Worm (Caenorhabditis elegans) whole organism, young adult: Measurements from ENCODE around the gene Y22D7AL.10.

Source experiments
- D2030.7 ChIP-seq: fragments of 200-800 bp; sonication (Bioruptor generic); IDR thresholded peaks from 2 replicates; pipeline ENCODE4 v1.3.6; 2022; ENCODE audit warnings: missing genetic modification reagents, missing genetic modification characterization, missing compliant biosample characterization
- F10E7.11 ChIP-seq: sonication (generic microtip); optimal IDR thresholded peaks from 2 replicates; lab custom pipeline; 2017; ENCODE audit warnings: mild to moderate bottlenecking, missing genetic modification characterization, moderate library complexity, missing compliant biosample characterization
- F33H1.4 ChIP-seq: fragments of 200-800 bp; sonication (Bioruptor generic); IDR thresholded peaks from 2 replicates; pipeline ENCODE4 v1.3.6; 2022; ENCODE audit warnings: missing genetic modification reagents, missing genetic modification characterization, missing compliant biosample characterization
- F39B2.1 ChIP-seq: fragments of 200-800 bp; sonication (Bioruptor generic); IDR thresholded peaks from 2 replicates; pipeline ENCODE4 v1.3.6; 2022; ENCODE audit warnings: missing genetic modification reagents, missing genetic modification characterization, missing compliant biosample characterization
- F49E8.2 ChIP-seq: sonication (generic microtip); optimal IDR thresholded peaks from 3 replicates; lab custom pipeline; 2017; ENCODE audit warnings: missing genetic modification characterization, mild to moderate bottlenecking, missing compliant biosample characterization, antibody characterized with exemption, moderate library complexity; ENCODE audit not compliant: insufficient read depth
- F55B11.4 ChIP-seq: sonication (generic microtip); optimal IDR thresholded peaks from 2 replicates; lab custom pipeline; 2016; ENCODE audit warnings: missing compliant biosample characterization, missing genetic modification characterization, borderline replicate concordance; ENCODE audit not compliant: insufficient read depth
- F57C9.4 ChIP-seq: sonication (generic microtip); optimal IDR thresholded peaks from 2 replicates; lab custom pipeline; 2017; ENCODE audit warnings: mild to moderate bottlenecking, missing genetic modification characterization, missing compliant biosample characterization
- T07F8.4 ChIP-seq: sonication (generic microtip); optimal IDR thresholded peaks from 2 replicates; lab custom pipeline; 2016; ENCODE audit warnings: mild to moderate bottlenecking, missing genetic modification characterization, moderate library complexity, missing compliant biosample characterization
- T26A5.8 ChIP-seq: sonication (generic microtip); optimal IDR thresholded peaks from 2 replicates; lab custom pipeline; 2016; ENCODE audit warnings: missing genetic modification characterization, missing compliant biosample characterization
- Y53F4B.3 ChIP-seq: fragments of 200-800 bp; sonication (Bioruptor generic); IDR thresholded peaks from 2 replicates; pipeline ENCODE4 v1.3.6; 2022; ENCODE audit warnings: missing genetic modification reagents, missing genetic modification characterization, missing compliant biosample characterization
- Y79H2A.3 ChIP-seq: fragments of 200-800 bp; sonication (Bioruptor generic); conservative IDR thresholded peaks from 2 replicates; pipeline ENCODE4 v1.3.6; 2022; ENCODE audit warnings: missing genetic modification reagents, missing genetic modification characterization, missing compliant biosample characterization
- Y95B8A.8 ChIP-seq: fragments of 200-800 bp; sonication (Bioruptor generic); IDR thresholded peaks from 2 replicates; pipeline ENCODE4 v1.3.6; 2022; ENCODE audit warnings: missing genetic modification reagents, missing genetic modification characterization, missing compliant biosample characterization
- aptf-2 ChIP-seq: fragments of 200-800 bp; sonication (Bioruptor generic); conservative IDR thresholded peaks from 2 replicates; pipeline ENCODE4 v1.3.6; 2022; ENCODE audit warnings: missing genetic modification reagents, missing genetic modification characterization, missing compliant biosample characterization
- athp-1 ChIP-seq: sonication (generic microtip); optimal IDR thresholded peaks from 2 replicates; lab custom pipeline; 2017; ENCODE audit warnings: mild to moderate bottlenecking, missing genetic modification characterization, missing compliant biosample characterization
- attf-6 ChIP-seq: fragments of 200-800 bp; sonication (Bioruptor generic); IDR thresholded peaks from 2 replicates; pipeline ENCODE4 v1.3.6; 2022; ENCODE audit warnings: missing genetic modification reagents, missing genetic modification characterization, missing compliant biosample characterization
- bed-2 ChIP-seq: fragments of 200-800 bp; sonication (Bioruptor generic); IDR thresholded peaks from 2 replicates; pipeline ENCODE4 v1.3.6; 2022; ENCODE audit warnings: missing genetic modification reagents, missing genetic modification characterization, missing compliant biosample characterization
- cebp-2 ChIP-seq: fragments of 200-800 bp; sonication (Bioruptor generic); IDR thresholded peaks from 2 replicates; pipeline ENCODE4 v1.3.6; 2022; ENCODE audit warnings: missing genetic modification characterization, missing compliant biosample characterization
- ceh-100 ChIP-seq: fragments of 200-800 bp; sonication (Bioruptor generic); IDR thresholded peaks from 2 replicates; pipeline ENCODE4 v1.3.6; 2022; ENCODE audit warnings: missing genetic modification reagents, missing genetic modification characterization, missing compliant biosample characterization
- ceh-58 ChIP-seq: fragments of 200-800 bp; sonication (Bioruptor generic); IDR thresholded peaks from 2 replicates; pipeline ENCODE4 v1.3.6; 2022; ENCODE audit warnings: missing genetic modification characterization, missing compliant biosample characterization
- ceh-79 ChIP-seq: sonication (generic microtip); optimal IDR thresholded peaks from 2 replicates; lab custom pipeline; 2017; ENCODE audit warnings: mild to moderate bottlenecking, missing genetic modification characterization, missing compliant biosample characterization
- ceh-91 ChIP-seq: fragments of 200-800 bp; sonication (Bioruptor generic); IDR thresholded peaks from 2 replicates; pipeline ENCODE4 v1.3.6; 2022; ENCODE audit warnings: missing genetic modification reagents, missing genetic modification characterization, missing compliant biosample characterization
- chd-7 ChIP-seq: sonication (generic microtip); optimal IDR thresholded peaks from 2 replicates; lab custom pipeline; 2016; ENCODE audit warnings: mild to moderate bottlenecking, missing genetic modification characterization, moderate library complexity, missing compliant biosample characterization
- dpff-1 ChIP-seq: sonication (generic microtip); optimal IDR thresholded peaks from 2 replicates; lab custom pipeline; 2017; ENCODE audit warnings: mild to moderate bottlenecking, missing genetic modification characterization, missing compliant biosample characterization
- fkh-3 ChIP-seq: sonication (generic microtip); optimal IDR thresholded peaks from 2 replicates; lab custom pipeline; 2016; ENCODE audit warnings: mild to moderate bottlenecking, missing genetic modification characterization, missing compliant biosample characterization
- hlh-12 ChIP-seq: sonication (generic microtip); optimal IDR thresholded peaks from 2 replicates; lab custom pipeline; 2016; ENCODE audit warnings: missing genetic modification characterization, missing compliant biosample characterization
- hsf-1 ChIP-seq: fragments of 200-800 bp; sonication (Bioruptor generic); IDR thresholded peaks from 2 replicates; pipeline ENCODE4 v1.3.6; 2022; ENCODE audit warnings: missing genetic modification reagents, missing genetic modification characterization, missing compliant biosample characterization
- lag-1 ChIP-seq: fragments of 200-800 bp; sonication (Bioruptor generic); IDR thresholded peaks from 2 replicates; pipeline ENCODE4 v1.3.6; 2022; ENCODE audit warnings: missing genetic modification reagents, missing genetic modification characterization, missing compliant biosample characterization
- let-607 ChIP-seq, 2 experiments: fragments of 200-800 bp in 1 of 2; sonication (Bioruptor generic) in 1 of 2; sonication (generic microtip) in 1 of 2; optimal IDR thresholded peaks; 2 replicates each; lab custom pipeline; 2016 to 2018; ENCODE audit warnings: mild to moderate bottlenecking in 2 of 2, missing compliant biosample characterization in 2 of 2, missing genetic modification characterization in 2 of 2, moderate library complexity in 2 of 2, missing genotype in 1 of 2
- lin-26 ChIP-seq: fragments of 200-800 bp; sonication (Bioruptor generic); IDR thresholded peaks from 2 replicates; pipeline ENCODE4 v1.3.6; 2022; ENCODE audit warnings: missing genetic modification reagents, missing genetic modification characterization, missing compliant biosample characterization
- lin-40 ChIP-seq: sonication (generic microtip); optimal IDR thresholded peaks from 2 replicates; lab custom pipeline; 2016; ENCODE audit warnings: missing genetic modification characterization, mild to moderate bottlenecking, missing compliant biosample characterization, missing genotype, missing genetic modification reagents
- lin-54 ChIP-seq: fragments of 200-800 bp; sonication (Bioruptor generic); optimal IDR thresholded peaks from 2 replicates; lab custom pipeline; 2018; ENCODE audit warnings: mild to moderate bottlenecking, missing genetic modification characterization, missing compliant biosample characterization
- madf-10 ChIP-seq: sonication (generic microtip); optimal IDR thresholded peaks from 2 replicates; lab custom pipeline; 2016; ENCODE audit warnings: mild to moderate bottlenecking, missing genetic modification characterization, missing compliant biosample characterization
- mes-4 ChIP-seq: sonication (generic microtip); optimal IDR thresholded peaks from 2 replicates; lab custom pipeline; 2016; ENCODE audit warnings: missing genotype, missing genetic modification characterization, missing compliant biosample characterization
- nfyb-1 ChIP-seq: fragments of 200-800 bp; sonication (Bioruptor generic); IDR thresholded peaks from 2 replicates; pipeline ENCODE4 v1.3.6; 2022; ENCODE audit warnings: missing genetic modification reagents, missing genetic modification characterization, missing compliant biosample characterization
- nhr-120 ChIP-seq: fragments of 200-800 bp; sonication (Bioruptor generic); IDR thresholded peaks from 2 replicates; pipeline ENCODE4 v1.3.6; 2022; ENCODE audit warnings: missing genetic modification characterization, missing compliant biosample characterization
- nhr-80 ChIP-seq: sonication (generic microtip); optimal IDR thresholded peaks from 2 replicates; lab custom pipeline; 2016; ENCODE audit warnings: missing genetic modification characterization, missing compliant biosample characterization
- nhr-90 ChIP-seq: sonication (generic microtip); optimal IDR thresholded peaks from 2 replicates; lab custom pipeline; 2016; ENCODE audit warnings: missing genotype, mild to moderate bottlenecking, missing genetic modification characterization, missing compliant biosample characterization
- pha-4 ChIP-seq: fragments of 150-350 bp; sonication (generic microtip); optimal IDR thresholded peaks from 2 replicates; lab custom pipeline; 2014; ENCODE audit warnings: missing biosample characterization, missing genetic modification reagents, missing genetic modification characterization
- repo-1 ChIP-seq: sonication (generic microtip); optimal IDR thresholded peaks from 2 replicates; lab custom pipeline; 2017; ENCODE audit warnings: mild to moderate bottlenecking, missing genetic modification characterization, missing compliant biosample characterization
- snpc-1.1 ChIP-seq: sonication (generic microtip); optimal IDR thresholded peaks from 2 replicates; lab custom pipeline; 2017; ENCODE audit warnings: missing genetic modification characterization, mild to moderate bottlenecking, missing compliant biosample characterization, antibody characterized with exemption, moderate library complexity, missing genotype, missing genetic modification reagents; ENCODE audit not compliant: insufficient read depth
- snpc-1.3 ChIP-seq: sonication (generic microtip); optimal IDR thresholded peaks from 2 replicates; lab custom pipeline; 2017; ENCODE audit warnings: missing genetic modification characterization, mild to moderate bottlenecking, missing compliant biosample characterization, antibody characterized with exemption, moderate library complexity, missing genotype, missing genetic modification reagents; ENCODE audit not compliant: insufficient read depth
- sptf-2 ChIP-seq: fragments of 200-800 bp; sonication (Bioruptor generic); optimal IDR thresholded peaks from 2 replicates; lab custom pipeline; 2018; ENCODE audit warnings: mild to moderate bottlenecking, missing genetic modification characterization, missing compliant biosample characterization
- tbx-9 ChIP-seq: sonication (generic microtip); optimal IDR thresholded peaks from 2 replicates; lab custom pipeline; 2016; ENCODE audit warnings: borderline replicate concordance, missing genetic modification characterization, inconsistent platforms, missing compliant biosample characterization
- unc-62 ChIP-seq: fragments of 150-350 bp; optimal IDR thresholded peaks from 2 replicates; lab custom pipeline; 2014; ENCODE audit warnings: missing biosample characterization, missing genetic modification reagents, missing genetic modification characterization
- zfh-2 ChIP-seq: fragments of 200-800 bp; sonication (Bioruptor generic); conservative IDR thresholded peaks from 2 replicates; pipeline ENCODE4 v1.3.6; 2022; ENCODE audit warnings: missing genetic modification reagents, missing genetic modification characterization, missing compliant biosample characterization
- zim-3 ChIP-seq: sonication (generic microtip); optimal IDR thresholded peaks from 2 replicates; lab custom pipeline; 2017; ENCODE audit warnings: mild to moderate bottlenecking, missing genetic modification characterization, moderate library complexity, missing compliant biosample characterization

Y22D7AL.10 gene

ce11 chrIII:1626524-1626923 is 7.8 kb upstream of the Y22D7AL.10 start, which contains the start of gene Y22D7AL.4 (continued):
- TF ChIP-seq mes-4 (no peak), lag-1 (GFP tag; lab: Robert Waterston, UW) (no peak), nfyb-1 (GFP tag; lab: Robert Waterston, UW) (peak; percentile 69; the same call in 1 of the 2 replicates), zfh-2 (GFP tag; lab: Robert Waterston, UW) (no peak), repo-1 (tag; lab: Kevin White, UChicago) (peak; percentile 30)

ce11 chrIII:1625660-1626275 is 7.0 kb upstream of the Y22D7AL.10 start:
- no peak for TF ChIP-seq Y53F4B.3 (GFP tag; lab: Robert Waterston, UW)
- TF ChIP-seq sptf-2 (GFP tag; lab: Kevin White, UChicago): no peak
- TF ChIP-seq T26A5.8: peak; percentile 54
- no peak for TF ChIP-seq snpc-1.3
- TF ChIP-seq T07F8.4: peak; percentile 14
- peak; percentile 49 for TF ChIP-seq lin-54 (GFP tag; lab: Kevin White, UChicago)
- TF ChIP-seq ceh-58 (GFP tag; lab: Robert Waterston, UW): no peak
- TF ChIP-seq F39B2.1 (GFP tag; lab: Robert Waterston, UW): 0 out of 2 replicates have a peak, but pooled peaks have one; percentile 66
- TF ChIP-seq snpc-1.1 (tag; lab: Kevin White, UChicago): no peak
- TF ChIP-seq let-607 (tag; optimal IDR thresholded peaks at IDR 0.05; lab: Kevin White, UChicago): no peak
- TF ChIP-seq tbx-9 (tag; lab: Kevin White, UChicago): peak; percentile 80
- no peak for TF ChIP-seq nhr-80 (tag; lab: Kevin White, UChicago)
- TF ChIP-seq F10E7.11: peak; percentile 82
- TF ChIP-seq F57C9.4 (tag; lab: Kevin White, UChicago): peak; percentile 36
- TF ChIP-seq Y95B8A.8: no peak
- peak; percentile 76 for TF ChIP-seq ceh-79
- no peak for TF ChIP-seq hlh-12 (tag; lab: Kevin White, UChicago)
- no peak for TF ChIP-seq D2030.7 (GFP tag; lab: Robert Waterston, UW)
- peak; percentile 78 for TF ChIP-seq hsf-1
- 0 out of 2 replicates have a peak, but pooled peaks have one; percentile 74 for TF ChIP-seq nhr-120
- TF ChIP-seq F49E8.2 (tag; lab: Kevin White, UChicago): peak; percentile 74
- peak; percentile 25; the same call in 1 of the 2 replicates for TF ChIP-seq ceh-100 (GFP tag; lab: Robert Waterston, UW)
- peak; percentile 78 for TF ChIP-seq lin-26 (GFP tag; lab: Robert Waterston, UW)
- peak; percentile 85 for TF ChIP-seq chd-7 (tag; lab: Kevin White, UChicago)
- no peak for TF ChIP-seq F33H1.4
- peak; percentile 87 for TF ChIP-seq fkh-3 (tag; lab: Kevin White, UChicago)
- peak; percentile 91 for TF ChIP-seq athp-1 (tag; lab: Kevin White, UChicago)
- peak; percentile 28 for TF ChIP-seq nhr-90 (tag; lab: Kevin White, UChicago)
- 0 out of 2 replicates have a peak, but pooled peaks have one; percentile 52 for TF ChIP-seq attf-6
- peak; percentile 32 for TF ChIP-seq madf-10 (tag; lab: Kevin White, UChicago)
- TF ChIP-seq Y79H2A.3 (GFP tag; lab: Robert Waterston, UW): no peak
- TF ChIP-seq zim-3 (tag; lab: Kevin White, UChicago): peak; percentile 47
- TF ChIP-seq aptf-2 (GFP tag; lab: Robert Waterston, UW): no peak
- no peak for TF ChIP-seq lin-40 (tag; lab: Kevin White, UChicago)
- no peak for TF ChIP-seq bed-2 (GFP tag; lab: Robert Waterston, UW)
- no peak for TF ChIP-seq zfh-2 (GFP tag; lab: Robert Waterston, UW)
- no peak for TF ChIP-seq lag-1 (GFP tag; lab: Robert Waterston, UW)
- TF ChIP-seq F55B11.4: no peak
- no peak for TF ChIP-seq ceh-91 (GFP tag; lab: Robert Waterston, UW)
- no peak for TF ChIP-seq pha-4 (tag; lab: Kevin White, UChicago)
- no peak for TF ChIP-seq unc-62 (GFP tag; lab: Kevin White, UChicago)
- no peak for TF ChIP-seq cebp-2
- TF ChIP-seq dpff-1: peak; percentile 56
